Worm (Caenorhabditis elegans) whole organism, young adult: Measurements from ENCODE around the gene F45E1.1.

ENCODE experiments used
- B0336.3 ChIP-seq: fragments of 200-800 bp; sonication (Bioruptor generic); IDR thresholded peaks from 2 replicates; pipeline ENCODE4 v1.3.6; 2022; ENCODE audit warnings: missing genetic modification characterization, missing compliant biosample characterization
- D2030.7 ChIP-seq: fragments of 200-800 bp; sonication (Bioruptor generic); IDR thresholded peaks from 2 replicates; pipeline ENCODE4 v1.3.6; 2022; ENCODE audit warnings: missing genetic modification reagents, missing genetic modification characterization, missing compliant biosample characterization
- F22D6.2 ChIP-seq: sonication (generic microtip); optimal IDR thresholded peaks from 2 replicates; lab custom pipeline; 2016; ENCODE audit warnings: mild to moderate bottlenecking, missing genetic modification characterization, missing compliant biosample characterization
- F37B4.10 ChIP-seq: fragments of 200-800 bp; sonication (Bioruptor generic); IDR thresholded peaks from 2 replicates; pipeline ENCODE4 v1.3.6; 2022; ENCODE audit warnings: missing genetic modification characterization, missing compliant biosample characterization
- F39B2.1 ChIP-seq: fragments of 200-800 bp; sonication (Bioruptor generic); IDR thresholded peaks from 2 replicates; pipeline ENCODE4 v1.3.6; 2022; ENCODE audit warnings: missing genetic modification reagents, missing genetic modification characterization, missing compliant biosample characterization
- F55B11.4 ChIP-seq: sonication (generic microtip); optimal IDR thresholded peaks from 2 replicates; lab custom pipeline; 2016; ENCODE audit warnings: missing compliant biosample characterization, missing genetic modification characterization, borderline replicate concordance; ENCODE audit not compliant: insufficient read depth
- F57A8.1 ChIP-seq: fragments of 200-800 bp; sonication (Bioruptor generic); optimal IDR thresholded peaks from 2 replicates; lab custom pipeline; 2018; ENCODE audit warnings: mild to moderate bottlenecking, missing genetic modification characterization, moderate library complexity, missing compliant biosample characterization
- K12H6.12 ChIP-seq: fragments of 200-800 bp; sonication (Bioruptor generic); optimal IDR thresholded peaks from 2 replicates; lab custom pipeline; 2018; ENCODE audit warnings: mild to moderate bottlenecking, missing genetic modification characterization, missing compliant biosample characterization
- T07F8.4 ChIP-seq: sonication (generic microtip); optimal IDR thresholded peaks from 2 replicates; lab custom pipeline; 2016; ENCODE audit warnings: mild to moderate bottlenecking, missing genetic modification characterization, moderate library complexity, missing compliant biosample characterization
- T26A5.8 ChIP-seq: sonication (generic microtip); optimal IDR thresholded peaks from 2 replicates; lab custom pipeline; 2016; ENCODE audit warnings: missing genetic modification characterization, missing compliant biosample characterization
- Y56A3A.18 ChIP-seq: fragments of 200-800 bp; sonication (Bioruptor generic); IDR thresholded peaks from 2 replicates; pipeline ENCODE4 v1.3.6; 2022; ENCODE audit warnings: missing genetic modification reagents, missing genetic modification characterization, missing compliant biosample characterization
- Y67H2A.10 ChIP-seq: fragments of 200-800 bp; sonication (Bioruptor generic); conservative IDR thresholded peaks from 2 replicates; pipeline ENCODE4 v1.3.6; 2022; ENCODE audit warnings: missing genetic modification reagents, missing genetic modification characterization, missing compliant biosample characterization
- Y79H2A.3 ChIP-seq: fragments of 200-800 bp; sonication (Bioruptor generic); conservative IDR thresholded peaks from 2 replicates; pipeline ENCODE4 v1.3.6; 2022; ENCODE audit warnings: missing genetic modification reagents, missing genetic modification characterization, missing compliant biosample characterization
- Y95B8A.8 ChIP-seq: fragments of 200-800 bp; sonication (Bioruptor generic); IDR thresholded peaks from 2 replicates; pipeline ENCODE4 v1.3.6; 2022; ENCODE audit warnings: missing genetic modification reagents, missing genetic modification characterization, missing compliant biosample characterization
- aptf-2 ChIP-seq: fragments of 200-800 bp; sonication (Bioruptor generic); conservative IDR thresholded peaks from 2 replicates; pipeline ENCODE4 v1.3.6; 2022; ENCODE audit warnings: missing genetic modification reagents, missing genetic modification characterization, missing compliant biosample characterization
- attf-3 ChIP-seq: fragments of 200-800 bp; sonication (Bioruptor generic); conservative IDR thresholded peaks from 2 replicates; pipeline ENCODE4 v1.3.6; 2022; ENCODE audit warnings: missing genetic modification reagents, missing genetic modification characterization, missing compliant biosample characterization
- attf-6 ChIP-seq: fragments of 200-800 bp; sonication (Bioruptor generic); IDR thresholded peaks from 2 replicates; pipeline ENCODE4 v1.3.6; 2022; ENCODE audit warnings: missing genetic modification reagents, missing genetic modification characterization, missing compliant biosample characterization
- bed-1 ChIP-seq: fragments of 200-800 bp; sonication (Bioruptor generic); IDR thresholded peaks from 2 replicates; pipeline ENCODE4 v1.3.6; 2022; ENCODE audit warnings: missing genetic modification reagents, missing genetic modification characterization, missing compliant biosample characterization
- bed-2 ChIP-seq: fragments of 200-800 bp; sonication (Bioruptor generic); IDR thresholded peaks from 2 replicates; pipeline ENCODE4 v1.3.6; 2022; ENCODE audit warnings: missing genetic modification reagents, missing genetic modification characterization, missing compliant biosample characterization
- ccch-3 ChIP-seq: fragments of 200-800 bp; sonication (Bioruptor generic); optimal IDR thresholded peaks from 2 replicates; lab custom pipeline; 2018; ENCODE audit warnings: mild to moderate bottlenecking, missing genetic modification characterization, missing compliant biosample characterization
- cebp-2 ChIP-seq: fragments of 200-800 bp; sonication (Bioruptor generic); IDR thresholded peaks from 2 replicates; pipeline ENCODE4 v1.3.6; 2022; ENCODE audit warnings: missing genetic modification characterization, missing compliant biosample characterization
- ceh-27 ChIP-seq: fragments of 200-800 bp; sonication (Bioruptor generic); optimal IDR thresholded peaks from 2 replicates; lab custom pipeline; 2018; ENCODE audit warnings: mild to moderate bottlenecking, missing genetic modification characterization, moderate library complexity, missing compliant biosample characterization
- ceh-40 ChIP-seq: fragments of 200-800 bp; sonication (Bioruptor generic); IDR thresholded peaks from 2 replicates; pipeline ENCODE4 v1.3.6; 2022; ENCODE audit warnings: missing genetic modification characterization, missing compliant biosample characterization
- ceh-58 ChIP-seq: fragments of 200-800 bp; sonication (Bioruptor generic); IDR thresholded peaks from 2 replicates; pipeline ENCODE4 v1.3.6; 2022; ENCODE audit warnings: missing genetic modification characterization, missing compliant biosample characterization
- ceh-79 ChIP-seq: sonication (generic microtip); optimal IDR thresholded peaks from 2 replicates; lab custom pipeline; 2017; ENCODE audit warnings: mild to moderate bottlenecking, missing genetic modification characterization, missing compliant biosample characterization
- ceh-91 ChIP-seq: fragments of 200-800 bp; sonication (Bioruptor generic); IDR thresholded peaks from 2 replicates; pipeline ENCODE4 v1.3.6; 2022; ENCODE audit warnings: missing genetic modification reagents, missing genetic modification characterization, missing compliant biosample characterization
- die-1 ChIP-seq: sonication (generic microtip); optimal IDR thresholded peaks from 2 replicates; lab custom pipeline; 2016; ENCODE audit warnings: missing genotype, mild to moderate bottlenecking, missing genetic modification characterization, missing compliant biosample characterization
- egl-44 ChIP-seq: fragments of 200-800 bp; sonication (Bioruptor generic); IDR thresholded peaks from 2 replicates; pipeline ENCODE4 v1.3.6; 2022; ENCODE audit warnings: missing genetic modification reagents, missing genetic modification characterization, missing compliant biosample characterization
- lag-1 ChIP-seq: fragments of 200-800 bp; sonication (Bioruptor generic); IDR thresholded peaks from 2 replicates; pipeline ENCODE4 v1.3.6; 2022; ENCODE audit warnings: missing genetic modification reagents, missing genetic modification characterization, missing compliant biosample characterization
- let-607 ChIP-seq, 2 experiments: fragments of 200-800 bp in 1 of 2; sonication (Bioruptor generic) in 1 of 2; sonication (generic microtip) in 1 of 2; optimal IDR thresholded peaks; 2 replicates each; lab custom pipeline; 2016 to 2018; ENCODE audit warnings: mild to moderate bottlenecking in 2 of 2, missing compliant biosample characterization in 2 of 2, missing genetic modification characterization in 2 of 2, moderate library complexity in 2 of 2, missing genotype in 1 of 2
- lin-54 ChIP-seq: fragments of 200-800 bp; sonication (Bioruptor generic); optimal IDR thresholded peaks from 2 replicates; lab custom pipeline; 2018; ENCODE audit warnings: mild to moderate bottlenecking, missing genetic modification characterization, missing compliant biosample characterization
- lsl-1 ChIP-seq: fragments of 200-800 bp; sonication (Bioruptor generic); optimal IDR thresholded peaks from 2 replicates; lab custom pipeline; 2018; ENCODE audit warnings: mild to moderate bottlenecking, missing genetic modification characterization, moderate library complexity, missing compliant biosample characterization
- madf-10 ChIP-seq: sonication (generic microtip); optimal IDR thresholded peaks from 2 replicates; lab custom pipeline; 2016; ENCODE audit warnings: mild to moderate bottlenecking, missing genetic modification characterization, missing compliant biosample characterization
- madf-6 ChIP-seq: fragments of 200-800 bp; sonication (Bioruptor generic); IDR thresholded peaks from 2 replicates; pipeline ENCODE4 v1.3.6; 2022; ENCODE audit warnings: missing genetic modification reagents, missing genetic modification characterization, missing compliant biosample characterization
- mel-28 ChIP-seq: sonication (generic microtip); optimal IDR thresholded peaks from 2 replicates; lab custom pipeline; 2016; ENCODE audit warnings: borderline replicate concordance, mild to moderate bottlenecking, missing genetic modification characterization, missing compliant biosample characterization
- mes-4 ChIP-seq: sonication (generic microtip); optimal IDR thresholded peaks from 2 replicates; lab custom pipeline; 2016; ENCODE audit warnings: missing genotype, missing genetic modification characterization, missing compliant biosample characterization
- nfyb-1 ChIP-seq: fragments of 200-800 bp; sonication (Bioruptor generic); IDR thresholded peaks from 2 replicates; pipeline ENCODE4 v1.3.6; 2022; ENCODE audit warnings: missing genetic modification reagents, missing genetic modification characterization, missing compliant biosample characterization
- nhr-120 ChIP-seq: fragments of 200-800 bp; sonication (Bioruptor generic); IDR thresholded peaks from 2 replicates; pipeline ENCODE4 v1.3.6; 2022; ENCODE audit warnings: missing genetic modification characterization, missing compliant biosample characterization
- nhr-80 ChIP-seq: sonication (generic microtip); optimal IDR thresholded peaks from 2 replicates; lab custom pipeline; 2016; ENCODE audit warnings: missing genetic modification characterization, missing compliant biosample characterization
- rpc-1 ChIP-seq, 2 experiments: fragments of 150-350 bp in 1 of 2; sonication (generic microtip) in 1 of 2; optimal IDR thresholded peaks; 2 replicates each; lab custom pipeline; 2014 to 2018; ENCODE audit warnings: missing biosample characterization in 1 of 2, missing genetic modification characterization in 1 of 2, missing genetic modification reagents in 1 of 2, missing genotype in 1 of 2
- snpc-3.4 ChIP-seq: sonication (generic microtip); optimal IDR thresholded peaks from 2 replicates; lab custom pipeline; 2017; ENCODE audit warnings: missing genetic modification characterization, mild to moderate bottlenecking, missing compliant biosample characterization, antibody characterized with exemption, moderate library complexity, missing genotype, missing genetic modification reagents
- unc-130 ChIP-seq: sonication (generic microtip); optimal IDR thresholded peaks from 2 replicates; lab custom pipeline; 2016; ENCODE audit warnings: missing genetic modification reagents, missing genetic modification characterization, missing compliant biosample characterization
- unc-62 ChIP-seq: fragments of 150-350 bp; optimal IDR thresholded peaks from 2 replicates; lab custom pipeline; 2014; ENCODE audit warnings: missing biosample characterization, missing genetic modification reagents, missing genetic modification characterization
- xnd-1 ChIP-seq: sonication (generic microtip); optimal IDR thresholded peaks from 2 replicates; lab custom pipeline; 2016; ENCODE audit warnings: missing genotype, missing genetic modification reagents, missing genetic modification characterization, missing compliant biosample characterization
- ztf-18 ChIP-seq: sonication (generic microtip); optimal IDR thresholded peaks from 2 replicates; lab custom pipeline; 2016; ENCODE audit warnings: missing genotype, mild to moderate bottlenecking, missing genetic modification characterization, missing compliant biosample characterization
- ztf-28 ChIP-seq: fragments of 200-800 bp; sonication (Bioruptor generic); IDR thresholded peaks from 2 replicates; pipeline ENCODE4 v1.3.6; 2022; ENCODE audit warnings: missing genetic modification reagents, missing genetic modification characterization, missing compliant biosample characterization
- ztf-6 ChIP-seq: fragments of 200-800 bp; sonication (Bioruptor generic); IDR thresholded peaks from 2 replicates; pipeline ENCODE4 v1.3.6; 2022; ENCODE audit warnings: missing genetic modification reagents, missing genetic modification characterization, missing compliant biosample characterization

Gene F45E1.1

DNA sequence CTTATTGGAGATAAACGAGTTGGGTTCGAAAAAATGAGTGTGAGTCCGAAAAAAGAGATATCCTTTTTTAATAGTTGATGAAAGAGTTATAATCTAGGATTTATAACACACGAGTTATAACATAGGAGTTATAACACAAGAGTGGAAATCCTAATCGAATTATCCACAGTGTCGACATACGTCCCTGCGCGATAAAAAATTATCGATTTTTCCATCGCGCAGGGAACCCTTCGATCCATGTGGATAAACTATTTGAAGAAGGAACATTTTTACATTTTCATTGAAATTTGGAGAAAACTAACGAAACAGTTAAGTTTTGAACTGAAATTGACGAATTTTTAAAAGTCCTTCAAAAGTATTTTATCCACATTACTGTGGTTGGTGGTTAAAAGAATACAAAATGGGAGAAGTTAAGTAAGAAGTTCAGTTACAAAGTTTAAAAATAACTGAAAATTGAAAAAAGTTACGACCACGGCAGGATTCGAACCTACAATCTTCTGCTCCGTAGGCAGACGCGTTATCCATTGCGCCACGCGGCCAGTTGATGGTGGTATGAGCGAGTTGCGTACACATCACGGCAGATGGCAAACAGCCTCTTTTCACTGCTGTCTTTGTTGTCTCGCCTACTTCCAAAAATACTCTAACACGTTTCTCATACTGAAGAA lies 32.9 kb downstream of the F45E1.1 start (continued):
- TF ChIP-seq die-1 (tag; lab: Kevin White, UChicago) (peak; percentile 88), F57A8.1 (peak; percentile 49), lsl-1 (GFP tag; lab: Kevin White, UChicago) (peak; percentile 15), rpc-1 (optimal IDR thresholded peaks at IDR 0.05; lab: Kevin White, UChicago) (peak; percentile 93), rpc-1 (tag; optimal IDR thresholded peaks at IDR 0.05; lab: Kevin White, UChicago) (peak; percentile 98), ceh-79 (tag; lab: Kevin White, UChicago) (peak; percentile 84), Y79H2A.3 (GFP tag; lab: Robert Waterston, UW) (no peak), nhr-80 (tag; lab: Kevin White, UChicago) (peak; percentile 89), cebp-2 (GFP tag; lab: Robert Waterston, UW) (peak; percentile 95; the same call in 1 of the 2 replicates), Y95B8A.8 (GFP tag; lab: Robert Waterston, UW) (peak; percentile 50; the same call in 1 of the 2 replicates), aptf-2 (GFP tag; lab: Robert Waterston, UW) (no peak), ceh-91 (peak; percentile 36), madf-6 (GFP tag; lab: Robert Waterston, UW) (peak; percentile 49), ceh-58 (0 out of 2 replicates have a peak, but pooled peaks have one; percentile 45), F55B11.4 (peak; percentile 18), bed-2 (GFP tag; lab: Robert Waterston, UW) (peak; percentile 45; the same call in 1 of the 2 replicates), lag-1 (0 out of 2 replicates have a peak, but pooled peaks have one; percentile 83), xnd-1 (tag; lab: Kevin White, UChicago) (no peak), unc-130 (no peak), F22D6.2 (tag; lab: Kevin White, UChicago) (peak; percentile 96), T26A5.8 (peak; percentile 60), D2030.7 (peak; percentile 69; the same call in 1 of the 2 replicates), madf-10 (tag; lab: Kevin White, UChicago) (peak; percentile 96), ztf-18 (peak; percentile 80), ztf-6 (GFP tag; lab: Robert Waterston, UW) (peak; percentile 84), mel-28 (tag; lab: Kevin White, UChicago) (peak; percentile 15), unc-62 (GFP tag; lab: Kevin White, UChicago) (peak; percentile 60), bed-1 (GFP tag; lab: Robert Waterston, UW) (no peak), let-607 (tag; optimal IDR thresholded peaks at IDR 0.05; lab: Kevin White, UChicago) (peak; percentile 69 to 93), F39B2.1 (GFP tag; lab: Robert Waterston, UW) (peak; percentile 57; the same call in 1 of the 2 replicates), mes-4 (tag; lab: Kevin White, UChicago) (peak; percentile 81), K12H6.12 (tag; lab: Kevin White, UChicago) (peak; percentile 95), nhr-120 (GFP tag; lab: Robert Waterston, UW) (peak; percentile 84; the same call in 1 of the 2 replicates), ztf-28 (GFP tag; lab: Robert Waterston, UW) (peak; percentile 87), lin-54 (GFP tag; lab: Kevin White, UChicago) (peak; percentile 88), T07F8.4 (peak; percentile 88), ceh-27 (GFP tag; lab: Kevin White, UChicago) (peak; percentile 95), F37B4.10 (GFP tag; lab: Robert Waterston, UW) (0 out of 2 replicates have a peak, but pooled peaks have one; percentile 81), ceh-40 (peak; percentile 85), Y67H2A.10 (no peak), B0336.3 (peak; percentile 99), ccch-3 (GFP tag; lab: Kevin White, UChicago) (peak; percentile 91), attf-6 (GFP tag; lab: Robert Waterston, UW) (peak; percentile 64; the same call in 1 of the 2 replicates), nfyb-1 (GFP tag; lab: Robert Waterston, UW) (peak; percentile 98), attf-3 (no peak; the same call in 1 of the 2 replicates), Y56A3A.18 (GFP tag; lab: Robert Waterston, UW) (peak; percentile 98), snpc-3.4 (tag; lab: Kevin White, UChicago) (peak; percentile 45), egl-44 (peak; percentile 76)
